Worm (Caenorhabditis elegans): ENCODE results near the gene odd-1.
A peak's percentile ranks its signal among the peaks of the same experiment; 100 is the strongest.

The odd-1 gene

DNA sequence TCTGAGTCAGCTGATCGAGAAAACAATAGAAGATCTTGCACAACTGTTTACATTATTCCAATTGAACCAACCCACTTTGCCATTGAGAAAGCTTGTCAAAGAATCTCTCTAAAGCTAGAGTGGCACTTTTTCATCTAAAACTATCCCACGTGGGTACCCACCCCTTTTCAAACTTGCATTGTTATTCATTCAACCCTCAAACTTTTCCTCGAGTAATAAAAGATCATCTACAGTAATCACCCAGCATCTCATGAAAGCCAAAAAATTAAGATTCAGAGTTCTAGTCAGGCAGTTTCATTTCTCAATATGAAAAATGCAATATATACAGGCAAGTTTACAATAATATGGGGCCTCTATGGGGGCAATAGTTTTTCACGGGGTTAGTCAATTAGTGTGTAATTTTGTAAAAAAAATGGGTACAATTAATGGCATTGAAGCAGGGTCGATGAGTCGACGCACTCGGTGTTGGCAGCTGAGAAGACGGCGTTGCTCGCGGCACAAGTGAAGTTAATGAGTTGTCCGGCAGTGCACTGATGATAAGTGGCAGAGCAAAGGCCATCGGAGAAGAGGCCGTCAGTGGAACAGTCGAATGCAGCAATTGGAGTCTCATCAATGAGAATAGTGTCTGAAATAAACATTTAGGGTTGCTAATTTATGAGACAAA, 6.2 kb upstream of the odd-1 start:
- TF ChIP-seq tbx-2 (tag; optimal IDR thresholded peaks at IDR 0.05) (no peak), nfya-1 (tag; optimal IDR thresholded peaks at IDR 0.05; ENCODE audit: insufficient read depth) (no peak), egl-27 (tag; optimal IDR thresholded peaks at IDR 0.05) (no peak), snpc-4 (tag; optimal IDR thresholded peaks at IDR 0.05) (no peak), nhr-23 (tag; optimal IDR thresholded peaks at IDR 0.05) (no peak), ZK546.5 (tag; optimal IDR thresholded peaks at IDR 0.05) (no peak), pqm-1 (tag; optimal IDR thresholded peaks at IDR 0.05) (no peak), elt-2 (tag; optimal IDR thresholded peaks at IDR 0.05) (no peak), pha-4 (tag; optimal IDR thresholded peaks at IDR 0.05) (no peak), elt-1 (tag; optimal IDR thresholded peaks at IDR 0.05) (no peak), unc-39 (tag; optimal IDR thresholded peaks at IDR 0.05) (no peak), mdl-1 (tag; optimal IDR thresholded peaks at IDR 0.05) (no peak), nhr-28 (tag; optimal IDR thresholded peaks at IDR 0.05) (no peak), zag-1 (tag; optimal IDR thresholded peaks at IDR 0.05) (no peak), nhr-43 (tag; optimal IDR thresholded peaks at IDR 0.05; ENCODE audit: poor library complexity, severe bottlenecking) (no peak), nhr-237 (tag; optimal IDR thresholded peaks at IDR 0.05) (no peak), nhr-77 (tag; optimal IDR thresholded peaks at IDR 0.05) (no peak), lsy-12 (tag; optimal IDR thresholded peaks at IDR 0.05) (no peak), sea-2 (GFP tag; optimal IDR thresholded peaks at IDR 0.05) (no peak)

- no peak for TF ChIP-seq ceh-28 (tag; optimal IDR thresholded peaks at IDR 0.05)
- no peak for TF ChIP-seq elt-1 (tag; optimal IDR thresholded peaks at IDR 0.05)
- TF ChIP-seq elt-3 (tag; optimal IDR thresholded peaks at IDR 0.05), result no peak
- no peak for TF ChIP-seq hmg-11 (tag; optimal IDR thresholded peaks at IDR 0.05)
- no peak for TF ChIP-seq nhr-77 (tag; optimal IDR thresholded peaks at IDR 0.05)
- no peak for TF ChIP-seq aly-2 (tag; optimal IDR thresholded peaks at IDR 0.05)
- no peak for TF ChIP-seq nhr-12 (tag; optimal IDR thresholded peaks at IDR 0.05)
- no peak for TF ChIP-seq daf-12 (tag; optimal IDR thresholded peaks at IDR 0.05)
- no peak for TF ChIP-seq fkh-2 (tag; optimal IDR thresholded peaks at IDR 0.05)
- TF ChIP-seq elt-2 (tag; optimal IDR thresholded peaks at IDR 0.05), result no peak
- TF ChIP-seq nfya-1 (tag; optimal IDR thresholded peaks at IDR 0.05; ENCODE audit: insufficient read depth), result no peak
- TF ChIP-seq ZK546.5 (tag; optimal IDR thresholded peaks at IDR 0.05), result no peak
- no peak for TF ChIP-seq skn-1 (tag; optimal IDR thresholded peaks at IDR 0.05)
- TF ChIP-seq ceh-82 (tag; optimal IDR thresholded peaks at IDR 0.05), result no peak
- TF ChIP-seq jun-1 (tag; optimal IDR thresholded peaks at IDR 0.05), result no peak
- no peak for TF ChIP-seq nhr-67 (tag; optimal IDR thresholded peaks at IDR 0.05)
- no peak for TF ChIP-seq ceh-16 (tag; optimal IDR thresholded peaks at IDR 0.05)
- TF ChIP-seq mml-1 (tag; optimal IDR thresholded peaks at IDR 0.05), result no peak
- TF ChIP-seq ceh-9 (tag; optimal IDR thresholded peaks at IDR 0.05), result no peak
- no peak for TF ChIP-seq unc-39 (tag; optimal IDR thresholded peaks at IDR 0.05)
Measured at ce11 chrIII:7103940-7104440, 4.1 kb upstream of the odd-1 start, which contains the start of gene cpg-2. Gene cpg-2 (minus strand): TSS chrIII:7103990.

DNA sequence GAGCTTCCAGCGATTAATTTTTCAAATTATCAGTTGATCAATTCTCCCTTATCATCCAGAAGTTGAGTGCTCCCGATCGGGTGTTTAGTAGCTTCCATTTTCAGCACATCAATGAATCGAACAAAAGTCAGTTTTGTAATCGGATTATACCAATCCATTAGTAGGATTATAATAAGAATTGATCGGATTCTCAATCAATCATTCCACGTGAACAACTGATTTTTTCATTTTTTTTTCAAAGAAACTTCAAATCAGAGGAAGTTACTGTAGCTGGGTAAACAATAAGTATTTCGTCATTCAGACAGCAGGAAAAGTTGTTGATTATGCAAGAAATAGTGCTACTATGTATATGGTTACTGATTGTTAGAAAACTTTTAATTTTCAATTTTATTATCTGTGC, 1.3 kb upstream of the odd-1 start:
- TF ChIP-seq elt-2 (tag; optimal IDR thresholded peaks at IDR 0.05) (peak; percentile 72), pqm-1 (tag; optimal IDR thresholded peaks at IDR 0.05) (peak; percentile 55), ztf-4 (tag; optimal IDR thresholded peaks at IDR 0.05) (no peak), mml-1 (tag; optimal IDR thresholded peaks at IDR 0.05) (no peak), nhr-77 (tag; optimal IDR thresholded peaks at IDR 0.05) (no peak)

DNA sequence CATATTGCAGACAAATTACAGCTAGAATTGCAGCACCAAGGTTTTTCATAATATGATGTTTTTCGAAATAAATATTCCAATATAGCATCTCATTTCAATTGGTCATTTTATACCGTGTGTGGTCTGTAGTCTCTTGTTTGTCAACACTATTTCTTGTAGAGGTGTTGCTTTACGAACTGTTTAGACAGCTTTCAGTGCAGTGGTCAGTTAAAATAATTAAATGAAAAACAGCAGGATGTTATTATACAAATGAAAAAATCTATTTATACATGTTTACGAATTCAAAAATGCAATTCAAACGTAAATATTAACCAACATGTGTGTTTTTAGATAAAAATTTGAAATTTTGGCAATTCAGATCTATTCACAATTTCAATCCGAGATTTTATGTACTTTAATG, 3.7 kb downstream of the odd-1 start, which contains the start of gene B0280.7:
Gene B0280.7 (minus strand): TSS at position 101 of the 400 bp plus-strand sequence.
- TF ChIP-seq nhr-43 (tag; optimal IDR thresholded peaks at IDR 0.05; ENCODE audit: poor library complexity, severe bottlenecking), result no peak
- no peak for TF ChIP-seq hmg-11 (tag; optimal IDR thresholded peaks at IDR 0.05)
- TF ChIP-seq unc-62 (GFP tag; optimal IDR thresholded peaks at IDR 0.05), result no peak
- no peak for TF ChIP-seq fkh-2 (tag; optimal IDR thresholded peaks at IDR 0.05)
- TF ChIP-seq egl-5 (tag; optimal IDR thresholded peaks at IDR 0.05), result no peak
- no peak for TF ChIP-seq ama-1 (optimal IDR thresholded peaks at IDR 0.05)
- no peak for TF ChIP-seq nhr-76 (tag; optimal IDR thresholded peaks at IDR 0.05)
- TF ChIP-seq ceh-28 (tag; optimal IDR thresholded peaks at IDR 0.05), result no peak

Data from whole organism, L3 larva.